Worm (Caenorhabditis elegans) whole organism, midembryonic: ENCODE results near the gene F18A12.2.

Source experiments
- klf-2 ChIP-seq: fragments of 200-800 bp; sonication (Bioruptor generic); conservative IDR thresholded peaks from 2 replicates; pipeline ENCODE4 v1.3.6; 2022; ENCODE audit warnings: missing genetic modification reagents, missing genetic modification characterization, missing compliant biosample characterization
- ref-1 ChIP-seq: fragments of 200-800 bp; sonication (Bioruptor generic); conservative IDR thresholded peaks from 2 replicates; pipeline ENCODE4 v1.3.6; 2022; ENCODE audit warnings: missing genetic modification reagents, missing genetic modification characterization, missing compliant biosample characterization
- tab-1 ChIP-seq: fragments of 200-800 bp; sonication (Bioruptor generic); IDR thresholded peaks from 2 replicates; pipeline ENCODE4 v1.3.6; 2022; ENCODE audit warnings: missing genetic modification characterization, missing compliant biosample characterization
- ztf-23 ChIP-seq: fragments of 200-800 bp; sonication (Bioruptor generic); IDR thresholded peaks from 2 replicates; pipeline ENCODE4 v1.3.6; 2022; ENCODE audit warnings: missing genetic modification reagents, missing genetic modification characterization, missing compliant biosample characterization
- ztf-29 ChIP-seq: fragments of 200-800 bp; sonication (Bioruptor generic); IDR thresholded peaks from 2 replicates; pipeline ENCODE4 v1.3.6; 2022; ENCODE audit warnings: missing genetic modification reagents, missing genetic modification characterization, missing compliant biosample characterization

ce11 chrII:3368097-3368496 is 46.6 kb upstream of the F18A12.2 start, which contains the start of gene Y49F6C.7:
- TF ChIP-seq ztf-23 = no peak
- no peak for TF ChIP-seq ztf-29
- no peak for TF ChIP-seq ref-1 (GFP tag; lab: Robert Waterston, UW)
- TF ChIP-seq klf-2 (GFP tag; lab: Robert Waterston, UW) = no peak
- no peak for TF ChIP-seq tab-1 (GFP tag; lab: Robert Waterston, UW)
